Fruit fly (Drosophila melanogaster): Measurements from ENCODE around the gene X11L.

X11L gene

dm6 chrX:17595822-17596221, 3.6 kb upstream of the X11L start (continued):
- TF ChIP-seq tx (GFP tag; optimal IDR thresholded peaks at IDR 0.05) (no peak), CG30403 (GFP tag; optimal IDR thresholded peaks at IDR 0.05) (peak; percentile 79), CG17359 (tag; optimal IDR thresholded peaks at IDR 0.05) (peak; percentile 84), pnt (GFP tag; optimal IDR thresholded peaks at IDR 0.05) (peak; percentile 39), bowl (GFP tag; IDR thresholded peaks at IDR 0.05) (no peak), CkIIα-i1 (GFP tag; IDR thresholded peaks at IDR 0.05) (0 out of 2 replicates have a peak, but pooled peaks have one; percentile 51), CG4282 (GFP tag; optimal IDR thresholded peaks at IDR 0.05) (no peak), ewg (GFP tag; optimal IDR thresholded peaks at IDR 0.05) (peak; percentile 27), Ptx1 (GFP tag; IDR thresholded peaks at IDR 0.05) (peak; percentile 84), sug (tag; optimal IDR thresholded peaks at IDR 0.05) (peak; percentile 51), chm (GFP tag; IDR thresholded peaks at IDR 0.05) (peak; percentile 55; the same call in 1 of the 2 replicates), tup (GFP tag; optimal IDR thresholded peaks at IDR 0.05) (peak; percentile 44), Poxn (GFP tag; IDR thresholded peaks at IDR 0.05) (peak; percentile 75), usp (GFP tag; optimal IDR thresholded peaks at IDR 0.05) (no peak), corto (GFP tag; optimal IDR thresholded peaks at IDR 0.05) (no peak), CG2875 (GFP tag; optimal IDR thresholded peaks at IDR 0.05) (peak; percentile 18), CG10543 (GFP tag; optimal IDR thresholded peaks at IDR 0.05) (no peak), odd (GFP tag; optimal IDR thresholded peaks at IDR 0.05) (peak; percentile 41), seq (GFP tag; IDR thresholded peaks at IDR 0.05) (peak; percentile 68), CG8089 (GFP tag; optimal IDR thresholded peaks at IDR 0.05) (no peak), CG17912 (GFP tag; optimal IDR thresholded peaks at IDR 0.05) (no peak), onecut (GFP tag; IDR thresholded peaks at IDR 0.05) (peak; percentile 29), tll (GFP tag; optimal IDR thresholded peaks at IDR 0.05) (no peak), CG4730 (GFP tag; IDR thresholded peaks at IDR 0.05) (peak; percentile 79), ssp (GFP tag; IDR thresholded peaks at IDR 0.05) (peak; percentile 69), jumu (GFP tag; optimal IDR thresholded peaks at IDR 0.05) (peak; percentile 35), Spps (tag; optimal IDR thresholded peaks at IDR 0.05) (no peak), Hr51 (GFP tag; optimal IDR thresholded peaks at IDR 0.05) (peak; percentile 54 to 61), hkb (optimal IDR thresholded peaks at IDR 0.05) (no peak), hkb (GFP tag; IDR thresholded peaks at IDR 0.05) (peak; percentile 85), ato (GFP tag; IDR thresholded peaks at IDR 0.05; ENCODE audit: partially characterized antibody) (no peak), fd102C (GFP tag; optimal IDR thresholded peaks at IDR 0.05) (no peak), slp2 (GFP tag; optimal IDR thresholded peaks at IDR 0.05) (peak; percentile 12), toy (GFP tag; IDR thresholded peaks at IDR 0.05) (peak; percentile 61), bcd (GFP tag; optimal IDR thresholded peaks at IDR 0.05) (peak; percentile 77), CG10366 (GFP tag; IDR thresholded peaks at IDR 0.05) (peak; percentile 80), YL-1 (GFP tag; optimal IDR thresholded peaks at IDR 0.05) (no peak), CG2678 (tag; optimal IDR thresholded peaks at IDR 0.05) (peak; percentile 87), fd96Cb (tag; optimal IDR thresholded peaks at IDR 0.05) (peak; percentile 69), CG16863 (GFP tag; optimal IDR thresholded peaks at IDR 0.05) (peak; percentile 23), vvl (GFP tag; IDR thresholded peaks at IDR 0.05) (peak; percentile 92), CG3847 (GFP tag; IDR thresholded peaks at IDR 0.05) (peak; percentile 84), Rx (GFP tag; IDR thresholded peaks at IDR 0.05) (peak; percentile 71), dan (GFP tag; IDR thresholded peaks at IDR 0.05) (no peak), cwo (GFP tag; optimal IDR thresholded peaks at IDR 0.05) (peak; percentile 74), Nf-YA (GFP tag; IDR thresholded peaks at IDR 0.05) (no peak), CG12769 (tag; optimal IDR thresholded peaks at IDR 0.05) (peak; percentile 32), CG11085 (GFP tag; IDR thresholded peaks at IDR 0.05) (peak; percentile 77), CG31365 (tag; optimal IDR thresholded peaks at IDR 0.05) (no peak), ash1 (GFP tag; optimal IDR thresholded peaks at IDR 0.05) (no peak), CG13424 (tag; optimal IDR thresholded peaks at IDR 0.05) (peak; percentile 75), trh (GFP tag; optimal IDR thresholded peaks at IDR 0.05) (peak; percentile 67)

All from whole organism, embryonic.